Comparison of ENCODE assay signal across 2 worm cellular contexts in the genomic region with DNA sequence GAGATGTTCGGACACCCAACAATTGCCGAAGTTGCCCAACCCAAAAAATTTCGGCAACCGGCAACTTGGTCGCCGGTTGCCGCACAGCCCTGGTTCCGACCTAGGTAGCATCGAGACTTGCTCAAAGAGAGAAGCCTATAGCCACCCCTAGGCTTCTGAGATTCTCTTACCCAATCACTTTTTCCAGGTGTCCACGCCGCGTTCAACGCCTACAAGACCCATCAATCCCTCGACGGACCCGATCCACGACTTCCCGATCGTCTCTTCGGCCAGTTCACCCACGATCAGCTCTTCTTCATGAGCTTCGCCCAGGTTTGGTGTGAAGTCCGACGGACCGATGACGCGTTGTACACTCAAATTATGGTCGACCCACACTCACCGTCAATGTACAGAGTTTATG.
A peak's percentile ranks its signal among the peaks of the same experiment; 100 is the strongest.
TF ChIP-seq lines count a peak whose summit lies in the region.

No protein-coding gene starts in this region.

TF ChIP-seq in whole organism, L4 larva, 104 proteins besides CTCF, POLR2A, EP300 and RAD21:
- no peak for TF ChIP-seq nhr-102 (tag; optimal IDR thresholded peaks at IDR 0.05; lab: Kevin White, UChicago)
- 0 out of 2 replicates have a peak, but pooled peaks have one; percentile 6 for TF ChIP-seq nhr-42 (GFP tag; IDR thresholded peaks at IDR 0.05; lab: Robert Waterston, UW)
- peak; percentile 54 for TF ChIP-seq set-16 (GFP tag; IDR thresholded peaks at IDR 0.05; lab: Robert Waterston, UW)
TF ChIP-seq in whole organism, L4 larva: peak in this region for 2.

TF ChIP-seq in whole organism, young adult, 124 proteins besides CTCF, POLR2A, EP300 and RAD21:
- no peak for TF ChIP-seq F10E7.11 (tag; optimal IDR thresholded peaks at IDR 0.05; lab: Kevin White, UChicago)
- no peak for TF ChIP-seq Y79H2A.3 (GFP tag; conservative IDR thresholded peaks at IDR 0.05; lab: Robert Waterston, UW)
- no peak for TF ChIP-seq ama-1 (optimal IDR thresholded peaks at IDR 0.05; lab: Kevin White, UChicago)
- no peak for TF ChIP-seq ama-1 (GFP tag; optimal IDR thresholded peaks at IDR 0.05; lab: Kevin White, UChicago)
- no peak for TF ChIP-seq tbp1 (GFP tag; optimal IDR thresholded peaks at IDR 0.05; lab: Kevin White, UChicago)
- peak; percentile 55; the same call in 1 of the 2 replicates for TF ChIP-seq zfh-2 (GFP tag; conservative IDR thresholded peaks at IDR 0.05; lab: Robert Waterston, UW)
- TF ChIP-seq ztf-3 (GFP tag; optimal IDR thresholded peaks at IDR 0.05; lab: Kevin White, UChicago), result no peak
